Fruit fly (Drosophila melanogaster) whole organism, larva: Measurements from ENCODE around the gene CG8349.

Experiments used
- noc ChIP-seq: fragments of 200-800 bp; sonication (Bioruptor generic); optimal IDR thresholded peaks from 3 replicates; lab custom pipeline; 2019; ENCODE audit warnings: missing biosample characterization, mild to moderate bottlenecking, missing genetic modification characterization, moderate library complexity

CG8349 gene

dm6 chr2L:8210468-8210867 lies 5.2 kb upstream of the CG8349 start:
- TF ChIP-seq noc (tag; lab: Kevin White, UChicago) = no peak

- TF ChIP-seq noc (tag; lab: Kevin White, UChicago) = peak; percentile 67
Observed at dm6 chr2L:8211070-8211469, 4.6 kb upstream of the CG8349 start, which contains the start of gene Ssb-c31a. Gene Ssb-c31a, plus strand, starts transcription at chr2L:8211347.

dm6 chr2L:8212666-8213270 lies 2.9 kb upstream of the CG8349 start, which contains the start of the genes CG8372 and CG8360:
Gene CG8372, minus strand, starts transcription at chr2L:8212902.
Gene CG8360, plus strand, starts transcription at chr2L:8212959.
- peak; percentile 98 for TF ChIP-seq noc (tag; lab: Kevin White, UChicago)

dm6 chr2L:8213987-8214386 lies 1.7 kb upstream of the CG8349 start, which contains the start of gene CG8353:
Gene CG8353, plus strand, starts transcription at chr2L:8214045.
- TF ChIP-seq noc (tag; lab: Kevin White, UChicago) = peak; percentile 27

- no peak for TF ChIP-seq noc (tag; lab: Kevin White, UChicago)
Observed at dm6 chr2L:8217917-8218316, 2.2 kb downstream of the CG8349 start, which contains the start of gene CG8292. Gene CG8292, minus strand, starts transcription at chr2L:8218017.

dm6 chr2L:8220393-8220934 lies 4.7 kb downstream of the CG8349 start, which contains the start of gene Snx6:
Gene Snx6, minus strand, starts transcription at chr2L:8220741.
- no peak for TF ChIP-seq noc (tag; lab: Kevin White, UChicago)

dm6 chr2L:8229134-8229533 lies 13.4 kb downstream of the CG8349 start:
- no peak for TF ChIP-seq noc (tag; lab: Kevin White, UChicago)

- peak; percentile 79 for TF ChIP-seq noc (tag; lab: Kevin White, UChicago)
Observed at dm6 chr2L:8229628-8230027, 13.9 kb downstream of the CG8349 start.

dm6 chr2L:8230255-8230654 lies 14.5 kb downstream of the CG8349 start:
- no peak for TF ChIP-seq noc (tag; lab: Kevin White, UChicago)

- TF ChIP-seq noc (tag; lab: Kevin White, UChicago) = no peak
Observed at dm6 chr2L:8232389-8232788, 16.7 kb downstream of the CG8349 start.

dm6 chr2L:8233571-8233970 lies 17.9 kb downstream of the CG8349 start:
- TF ChIP-seq noc (tag; lab: Kevin White, UChicago) = no peak

dm6 chr2L:8239032-8239650 lies 23.4 kb downstream of the CG8349 start:
- TF ChIP-seq noc (tag; lab: Kevin White, UChicago) = peak; percentile 30

- TF ChIP-seq noc (tag; lab: Kevin White, UChicago) = no peak
Observed at dm6 chr2L:8239712-8240245, 24.1 kb downstream of the CG8349 start, which contains the start of gene Pvr. Gene Pvr, minus strand, starts transcription at chr2L:8239878.

dm6 chr2L:8241700-8242099 lies 26.0 kb downstream of the CG8349 start, which contains the start of gene Spn28F:
Gene Spn28F, minus strand, starts transcription at chr2L:8241800.
- no peak for TF ChIP-seq noc (tag; lab: Kevin White, UChicago)

dm6 chr2L:8242186-8242585 lies 26.5 kb downstream of the CG8349 start, which contains the start of gene CG14277:
Gene CG14277, plus strand, starts transcription at chr2L:8242486.
- no peak for TF ChIP-seq noc (tag; lab: Kevin White, UChicago)

- no peak for TF ChIP-seq noc (tag; lab: Kevin White, UChicago)
Observed at dm6 chr2L:8243903-8244302, 28.2 kb downstream of the CG8349 start, which contains the start of gene CG43057. Gene CG43057, minus strand, starts transcription at chr2L:8244003.
